Fruit fly (Drosophila melanogaster) whole organism: ENCODE measurements around the gene CG32856.

Source experiments
- CG8478 ChIP-seq: fragments of >200 bp; optimal IDR thresholded peaks from 2 replicates; lab custom pipeline; 2018; ENCODE audit warnings: inconsistent platforms
- Dll ChIP-seq: fragments of >200 bp; optimal IDR thresholded peaks from 2 replicates; lab custom pipeline; 2017
- EcR ChIP-seq, 2 experiments: fragments of >200 bp; optimal IDR thresholded peaks; 2 replicates each; lab custom pipeline; 2017; ENCODE audit warnings: missing biosample characterization in 2 of 2, missing genetic modification characterization in 2 of 2, missing genetic modification reagents in 2 of 2
- pan ChIP-seq: fragments of >200 bp; optimal IDR thresholded peaks from 2 replicates; lab custom pipeline; 2017
- psq ChIP-seq: fragments of >200 bp; optimal IDR thresholded peaks from 2 replicates; lab custom pipeline; 2017
- usp ChIP-seq: fragments of >200 bp; optimal IDR thresholded peaks from 2 replicates; lab custom pipeline; 2017; ENCODE audit warnings: missing biosample characterization, missing genetic modification characterization, mixed read lengths

CG32856 gene

dm6 chr3R:15998972-15999721 is 34.0 kb upstream of the CG32856 start:
- TF ChIP-seq pan (lab: Kevin White, UChicago) (no peak), Dll (lab: Kevin White, UChicago) (no peak), usp (GFP tag; lab: Kevin White, UChicago) (no peak), CG8478 (lab: Kevin White, UChicago) (no peak), EcR (GFP tag; optimal IDR thresholded peaks at IDR 0.05; lab: Kevin White, UChicago) (no peak), psq (lab: Kevin White, UChicago) (no peak)

dm6 chr3R:15994573-15994869 is 29.4 kb upstream of the CG32856 start:
- TF ChIP-seq Dll (lab: Kevin White, UChicago) (no peak), psq (lab: Kevin White, UChicago) (no peak), CG8478 (lab: Kevin White, UChicago) (no peak)

dm6 chr3R:15993815-15994572 is 28.8 kb upstream of the CG32856 start:
- TF ChIP-seq usp (GFP tag; lab: Kevin White, UChicago) (no peak), EcR (GFP tag; optimal IDR thresholded peaks at IDR 0.05; lab: Kevin White, UChicago) (no peak), CG8478 (lab: Kevin White, UChicago) (no peak), psq (lab: Kevin White, UChicago) (no peak)

- no peak for TF ChIP-seq EcR (GFP tag; optimal IDR thresholded peaks at IDR 0.05; lab: Kevin White, UChicago)
- no peak for TF ChIP-seq pan (lab: Kevin White, UChicago)
Measured at dm6 chr3R:15993139-15993804, 28.1 kb upstream of the CG32856 start.

- TF ChIP-seq CG8478 (lab: Kevin White, UChicago) (no peak), pan (lab: Kevin White, UChicago) (no peak), psq (lab: Kevin White, UChicago) (no peak), usp (GFP tag; lab: Kevin White, UChicago) (no peak), EcR (GFP tag; optimal IDR thresholded peaks at IDR 0.05; lab: Kevin White, UChicago) (no peak), Dll (lab: Kevin White, UChicago) (no peak)
Measured at dm6 chr3R:15991593-15991992, 26.4 kb upstream of the CG32856 start.

- TF ChIP-seq Dll (lab: Kevin White, UChicago) (no peak), CG8478 (lab: Kevin White, UChicago) (no peak), usp (GFP tag; lab: Kevin White, UChicago) (no peak), EcR (GFP tag; optimal IDR thresholded peaks at IDR 0.05; lab: Kevin White, UChicago) (no peak), pan (lab: Kevin White, UChicago) (no peak), psq (lab: Kevin White, UChicago) (no peak)
Measured at dm6 chr3R:15989217-15989921, 24.2 kb upstream of the CG32856 start.

- TF ChIP-seq EcR (GFP tag; optimal IDR thresholded peaks at IDR 0.05; lab: Kevin White, UChicago) (no peak), CG8478 (lab: Kevin White, UChicago) (no peak), usp (GFP tag; lab: Kevin White, UChicago) (no peak), pan (lab: Kevin White, UChicago) (no peak), Dll (lab: Kevin White, UChicago) (no peak), psq (lab: Kevin White, UChicago) (no peak)
Measured at dm6 chr3R:15988353-15988752, 23.2 kb upstream of the CG32856 start.

dm6 chr3R:15987064-15987649 is 22.0 kb upstream of the CG32856 start:
- TF ChIP-seq usp (GFP tag; lab: Kevin White, UChicago), result no peak
- TF ChIP-seq psq (lab: Kevin White, UChicago), result no peak
- TF ChIP-seq pan (lab: Kevin White, UChicago), result no peak
- no peak for TF ChIP-seq CG8478 (lab: Kevin White, UChicago)
- TF ChIP-seq EcR (GFP tag; optimal IDR thresholded peaks at IDR 0.05; lab: Kevin White, UChicago), result no peak
- TF ChIP-seq Dll (lab: Kevin White, UChicago), result no peak

dm6 chr3R:15985762-15986214 is 20.6 kb upstream of the CG32856 start, which contains the start of gene srp:
Gene srp, plus strand, starts transcription at chr3R:15986152.
- TF ChIP-seq psq (lab: Kevin White, UChicago) (no peak), Dll (lab: Kevin White, UChicago) (no peak), EcR (GFP tag; optimal IDR thresholded peaks at IDR 0.05; lab: Kevin White, UChicago) (no peak), usp (GFP tag; lab: Kevin White, UChicago) (no peak), pan (lab: Kevin White, UChicago) (no peak), CG8478 (lab: Kevin White, UChicago) (no peak)

- TF ChIP-seq Dll (lab: Kevin White, UChicago), result no peak
- TF ChIP-seq EcR (GFP tag; optimal IDR thresholded peaks at IDR 0.05; lab: Kevin White, UChicago), result peak in 1 of 2 experiments; percentile 80
Measured at dm6 chr3R:15984483-15985118, 19.4 kb upstream of the CG32856 start.
